Worm (Caenorhabditis elegans) whole organism, young adult: ENCODE results near the gene C44B7.5.

ENCODE experiments used
- B0019.2 ChIP-seq: fragments of 200-800 bp; sonication (Bioruptor generic); conservative IDR thresholded peaks from 2 replicates; pipeline ENCODE4 v1.3.6; 2022; ENCODE audit warnings: missing genetic modification reagents, missing genetic modification characterization, missing compliant biosample characterization
- F10E7.11 ChIP-seq: sonication (generic microtip); optimal IDR thresholded peaks from 2 replicates; lab custom pipeline; 2017; ENCODE audit warnings: mild to moderate bottlenecking, missing genetic modification characterization, moderate library complexity, missing compliant biosample characterization
- F57A8.1 ChIP-seq: fragments of 200-800 bp; sonication (Bioruptor generic); optimal IDR thresholded peaks from 2 replicates; lab custom pipeline; 2018; ENCODE audit warnings: mild to moderate bottlenecking, missing genetic modification characterization, moderate library complexity, missing compliant biosample characterization
- K12H6.12 ChIP-seq: fragments of 200-800 bp; sonication (Bioruptor generic); optimal IDR thresholded peaks from 2 replicates; lab custom pipeline; 2018; ENCODE audit warnings: mild to moderate bottlenecking, missing genetic modification characterization, missing compliant biosample characterization
- Y56A3A.18 ChIP-seq: fragments of 200-800 bp; sonication (Bioruptor generic); IDR thresholded peaks from 2 replicates; pipeline ENCODE4 v1.3.6; 2022; ENCODE audit warnings: missing genetic modification reagents, missing genetic modification characterization, missing compliant biosample characterization
- ZK185.1 ChIP-seq: sonication (generic microtip); optimal IDR thresholded peaks from 2 replicates; lab custom pipeline; 2016; ENCODE audit warnings: mild to moderate bottlenecking, missing genetic modification characterization, missing compliant biosample characterization; ENCODE audit not compliant: poor library complexity, severe bottlenecking
- akir-1 ChIP-seq: fragments of 200-800 bp; sonication (Bioruptor generic); optimal IDR thresholded peaks from 2 replicates; lab custom pipeline; 2018; ENCODE audit warnings: mild to moderate bottlenecking, missing genetic modification characterization, moderate library complexity, missing compliant biosample characterization
- aptf-3 ChIP-seq: fragments of 200-800 bp; sonication (Bioruptor generic); IDR thresholded peaks from 2 replicates; pipeline ENCODE4 v1.3.6; 2022; ENCODE audit warnings: missing genetic modification characterization, missing compliant biosample characterization
- atf-7 ChIP-seq: sonication (generic microtip); optimal IDR thresholded peaks from 2 replicates; lab custom pipeline; 2017; ENCODE audit warnings: mild to moderate bottlenecking, missing genetic modification characterization, missing compliant biosample characterization
- athp-1 ChIP-seq: sonication (generic microtip); optimal IDR thresholded peaks from 2 replicates; lab custom pipeline; 2017; ENCODE audit warnings: mild to moderate bottlenecking, missing genetic modification characterization, missing compliant biosample characterization
- cebp-1 ChIP-seq, 2 experiments: fragments of 200-800 bp in 1 of 2; sonication (Bioruptor generic) in 1 of 2; sonication (generic microtip) in 1 of 2; IDR thresholded peaks in 1 of 2; optimal IDR thresholded peaks in 1 of 2; 2 replicates each; pipeline versions ENCODE4 v1.3.6 to Lab custom; 2017 to 2022; ENCODE audit warnings: missing compliant biosample characterization in 2 of 2, missing genetic modification characterization in 2 of 2, mild to moderate bottlenecking in 1 of 2, missing genetic modification reagents in 1 of 2, moderate library complexity in 1 of 2
- ceh-100 ChIP-seq: fragments of 200-800 bp; sonication (Bioruptor generic); IDR thresholded peaks from 2 replicates; pipeline ENCODE4 v1.3.6; 2022; ENCODE audit warnings: missing genetic modification reagents, missing genetic modification characterization, missing compliant biosample characterization
- ceh-58 ChIP-seq: fragments of 200-800 bp; sonication (Bioruptor generic); IDR thresholded peaks from 2 replicates; pipeline ENCODE4 v1.3.6; 2022; ENCODE audit warnings: missing genetic modification characterization, missing compliant biosample characterization
- chd-7 ChIP-seq: sonication (generic microtip); optimal IDR thresholded peaks from 2 replicates; lab custom pipeline; 2016; ENCODE audit warnings: mild to moderate bottlenecking, missing genetic modification characterization, moderate library complexity, missing compliant biosample characterization
- die-1 ChIP-seq: sonication (generic microtip); optimal IDR thresholded peaks from 2 replicates; lab custom pipeline; 2016; ENCODE audit warnings: missing genotype, mild to moderate bottlenecking, missing genetic modification characterization, missing compliant biosample characterization
- dox-1 ChIP-seq: fragments of 200-800 bp; sonication (Bioruptor generic); IDR thresholded peaks from 2 replicates; pipeline ENCODE4 v1.3.6; 2022; ENCODE audit warnings: missing genetic modification reagents, missing genetic modification characterization, missing compliant biosample characterization
- egrh-3 ChIP-seq: fragments of 200-800 bp; sonication (Bioruptor generic); IDR thresholded peaks from 2 replicates; pipeline ENCODE4 v1.3.6; 2022; ENCODE audit warnings: missing genetic modification reagents, missing genetic modification characterization, missing compliant biosample characterization
- fkh-3 ChIP-seq: sonication (generic microtip); optimal IDR thresholded peaks from 2 replicates; lab custom pipeline; 2016; ENCODE audit warnings: mild to moderate bottlenecking, missing genetic modification characterization, missing compliant biosample characterization
- hmg-1.2 ChIP-seq: fragments of 200-800 bp; sonication (Bioruptor generic); IDR thresholded peaks from 2 replicates; pipeline ENCODE4 v1.3.6; 2022; ENCODE audit warnings: missing genetic modification reagents, missing genetic modification characterization, missing compliant biosample characterization
- hsf-1 ChIP-seq: fragments of 200-800 bp; sonication (Bioruptor generic); IDR thresholded peaks from 2 replicates; pipeline ENCODE4 v1.3.6; 2022; ENCODE audit warnings: missing genetic modification reagents, missing genetic modification characterization, missing compliant biosample characterization
- let-526 ChIP-seq: fragments of 200-800 bp; sonication (Bioruptor generic); IDR thresholded peaks from 2 replicates; pipeline ENCODE4 v1.3.6; 2022; ENCODE audit warnings: missing genetic modification reagents, missing genetic modification characterization, missing compliant biosample characterization
- lin-35 ChIP-seq, 3 experiments: fragments of 150-350 bp in 2 of 3; sonication (generic microtip) in 1 of 3; optimal IDR thresholded peaks; 2 replicates each; lab custom pipeline; 2014 to 2018; ENCODE audit warnings: missing biosample characterization in 3 of 3, missing genetic modification characterization in 3 of 3, missing genetic modification reagents in 3 of 3
- lsy-27 ChIP-seq: sonication (generic microtip); optimal IDR thresholded peaks from 2 replicates; lab custom pipeline; 2017; ENCODE audit warnings: missing genetic modification characterization, mild to moderate bottlenecking, missing compliant biosample characterization, antibody characterized with exemption, missing genotype, borderline replicate concordance; ENCODE audit not compliant: insufficient read depth
- nfya-1 ChIP-seq: sonication (generic microtip); optimal IDR thresholded peaks from 2 replicates; lab custom pipeline; 2017; ENCODE audit warnings: antibody characterized with exemption, missing compliant biosample characterization, missing genetic modification characterization, borderline replicate concordance; ENCODE audit not compliant: insufficient read depth
- nfyb-1 ChIP-seq: fragments of 200-800 bp; sonication (Bioruptor generic); IDR thresholded peaks from 2 replicates; pipeline ENCODE4 v1.3.6; 2022; ENCODE audit warnings: missing genetic modification reagents, missing genetic modification characterization, missing compliant biosample characterization
- nhr-80 ChIP-seq: sonication (generic microtip); optimal IDR thresholded peaks from 2 replicates; lab custom pipeline; 2016; ENCODE audit warnings: missing genetic modification characterization, missing compliant biosample characterization
- nhr-90 ChIP-seq: sonication (generic microtip); optimal IDR thresholded peaks from 2 replicates; lab custom pipeline; 2016; ENCODE audit warnings: missing genotype, mild to moderate bottlenecking, missing genetic modification characterization, missing compliant biosample characterization
- rcor-1 ChIP-seq: fragments of 200-800 bp; sonication (Bioruptor generic); IDR thresholded peaks from 2 replicates; pipeline ENCODE4 v1.3.6; 2022; ENCODE audit warnings: missing genetic modification reagents, missing genetic modification characterization, missing compliant biosample characterization
- snpc-3.4 ChIP-seq: sonication (generic microtip); optimal IDR thresholded peaks from 2 replicates; lab custom pipeline; 2017; ENCODE audit warnings: missing genetic modification characterization, mild to moderate bottlenecking, missing compliant biosample characterization, antibody characterized with exemption, moderate library complexity, missing genotype, missing genetic modification reagents
- snpc-4 ChIP-seq, 5 experiments: fragments of 150-350 bp in 1 of 5; sonication (generic microtip) in 4 of 5; optimal IDR thresholded peaks; 2 replicates each; lab custom pipeline; 2014 to 2018; ENCODE audit warnings: missing genetic modification characterization in 5 of 5, missing biosample characterization in 3 of 5, antibody characterized with exemption in 2 of 5, mild to moderate bottlenecking in 2 of 5, missing compliant biosample characterization in 2 of 5, missing genotype in 2 of 5, moderate library complexity in 2 of 5, missing genetic modification reagents in 1 of 5
- somi-1 ChIP-seq: fragments of 200-800 bp; sonication (Bioruptor generic); optimal IDR thresholded peaks from 2 replicates; lab custom pipeline; 2018; ENCODE audit warnings: mild to moderate bottlenecking, missing genetic modification characterization, missing compliant biosample characterization
- tbx-9 ChIP-seq: sonication (generic microtip); optimal IDR thresholded peaks from 2 replicates; lab custom pipeline; 2016; ENCODE audit warnings: borderline replicate concordance, missing genetic modification characterization, inconsistent platforms, missing compliant biosample characterization
- tlf-1 ChIP-seq: fragments of 200-800 bp; sonication (Bioruptor generic); optimal IDR thresholded peaks from 2 replicates; lab custom pipeline; 2018; ENCODE audit warnings: mild to moderate bottlenecking, missing genetic modification characterization, missing compliant biosample characterization
- unc-130 ChIP-seq: sonication (generic microtip); optimal IDR thresholded peaks from 2 replicates; lab custom pipeline; 2016; ENCODE audit warnings: missing genetic modification reagents, missing genetic modification characterization, missing compliant biosample characterization
- unc-62 ChIP-seq: fragments of 150-350 bp; optimal IDR thresholded peaks from 2 replicates; lab custom pipeline; 2014; ENCODE audit warnings: missing biosample characterization, missing genetic modification reagents, missing genetic modification characterization
- xnd-1 ChIP-seq: sonication (generic microtip); optimal IDR thresholded peaks from 2 replicates; lab custom pipeline; 2016; ENCODE audit warnings: missing genotype, missing genetic modification reagents, missing genetic modification characterization, missing compliant biosample characterization
- zfh-2 ChIP-seq: fragments of 200-800 bp; sonication (Bioruptor generic); conservative IDR thresholded peaks from 2 replicates; pipeline ENCODE4 v1.3.6; 2022; ENCODE audit warnings: missing genetic modification reagents, missing genetic modification characterization, missing compliant biosample characterization
- ztf-25 ChIP-seq: fragments of 200-800 bp; sonication (Bioruptor generic); IDR thresholded peaks from 2 replicates; pipeline ENCODE4 v1.3.6; 2022; ENCODE audit warnings: missing genetic modification reagents, missing genetic modification characterization, missing compliant biosample characterization

Gene C44B7.5

DNA sequence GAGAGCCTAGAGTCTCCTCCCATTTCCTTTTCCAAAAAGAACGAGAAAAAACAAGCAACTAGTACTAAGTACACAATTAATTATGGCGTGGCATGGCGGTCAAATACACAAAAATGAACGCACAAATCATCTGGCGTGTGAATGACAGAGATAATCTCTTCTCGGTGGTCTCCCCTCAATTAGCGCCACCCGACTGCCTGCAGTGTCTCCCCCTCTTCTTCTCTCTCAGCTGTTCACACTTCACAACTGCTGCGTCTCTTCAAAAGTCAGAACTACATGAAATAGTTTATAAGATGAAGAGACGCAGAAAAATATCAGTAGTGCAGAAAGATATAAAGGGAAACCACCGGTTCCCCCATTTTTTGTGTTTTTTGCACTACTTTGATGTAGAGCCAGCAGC lies 45.0 kb downstream of the C44B7.5 start:
- TF ChIP-seq aptf-3 (no peak), ztf-25 (GFP tag; lab: Robert Waterston, UW) (no peak), snpc-4 (GFP tag; optimal IDR thresholded peaks at IDR 0.05; lab: Kevin White, UChicago) (no peak), snpc-4 (tag; optimal IDR thresholded peaks at IDR 0.05; lab: Kevin White, UChicago) (peak in 1 of 4 experiments; percentile 41), zfh-2 (GFP tag; lab: Robert Waterston, UW) (peak; percentile 61), F10E7.11 (no peak), athp-1 (tag; lab: Kevin White, UChicago) (no peak), tbx-9 (tag; lab: Kevin White, UChicago) (no peak), lin-35 (GFP tag; optimal IDR thresholded peaks at IDR 0.05; lab: Kevin White, UChicago) (no peak), Y56A3A.18 (GFP tag; lab: Robert Waterston, UW) (no peak), akir-1 (GFP tag; lab: Kevin White, UChicago) (no peak), rcor-1 (no peak), unc-130 (GFP tag; lab: Kevin White, UChicago) (no peak), ceh-58 (GFP tag; lab: Robert Waterston, UW) (no peak), chd-7 (no peak), dox-1 (GFP tag; lab: Robert Waterston, UW) (peak; percentile 37; the same call in 1 of the 2 replicates), somi-1 (GFP tag; lab: Kevin White, UChicago) (peak; percentile 75), K12H6.12 (tag; lab: Kevin White, UChicago) (peak; percentile 21), B0019.2 (no peak), cebp-1 (GFP tag; IDR thresholded peaks at IDR 0.05; lab: Robert Waterston, UW) (no peak), cebp-1 (tag; optimal IDR thresholded peaks at IDR 0.05; lab: Kevin White, UChicago) (peak; percentile 27), hsf-1 (GFP tag; lab: Robert Waterston, UW) (no peak), hmg-1.2 (GFP tag; lab: Robert Waterston, UW) (peak; percentile 74), xnd-1 (no peak), unc-62 (no peak), nhr-90 (tag; lab: Kevin White, UChicago) (no peak), egrh-3 (peak; percentile 32; the same call in 1 of the 2 replicates)
- TF ChIP-seq, all 124 proteins: peak for 8

DNA sequence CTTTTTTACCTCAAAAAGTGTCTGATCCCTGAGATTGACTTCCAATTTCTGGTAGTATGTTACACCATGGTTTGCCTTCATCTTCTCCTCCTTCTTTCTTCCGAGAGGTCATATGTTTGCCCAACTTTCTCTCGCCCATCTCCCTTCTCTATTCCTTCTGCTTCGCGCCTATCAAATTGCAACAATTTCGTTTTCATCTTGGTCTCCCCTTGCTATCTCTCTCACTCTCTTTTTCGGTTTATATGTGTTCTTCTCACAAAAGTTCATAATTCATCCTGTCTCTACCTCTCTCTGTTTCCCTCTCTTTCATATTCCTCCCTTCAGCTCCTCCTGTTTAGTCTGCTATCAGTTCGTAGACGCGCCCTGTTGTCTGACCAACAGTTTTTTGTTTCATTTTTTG lies 45.7 kb downstream of the C44B7.5 start:
- TF ChIP-seq nfyb-1 (0 out of 2 replicates have a peak, but pooled peaks have one; percentile 48), zfh-2 (GFP tag; lab: Robert Waterston, UW) (peak; percentile 31; the same call in 1 of the 2 replicates), dox-1 (GFP tag; lab: Robert Waterston, UW) (peak; percentile 59), nhr-80 (tag; lab: Kevin White, UChicago) (peak; percentile 76), let-526 (GFP tag; lab: Robert Waterston, UW) (no peak), cebp-1 (GFP tag; IDR thresholded peaks at IDR 0.05; lab: Robert Waterston, UW) (no peak), cebp-1 (tag; optimal IDR thresholded peaks at IDR 0.05; lab: Kevin White, UChicago) (peak; percentile 46)

DNA sequence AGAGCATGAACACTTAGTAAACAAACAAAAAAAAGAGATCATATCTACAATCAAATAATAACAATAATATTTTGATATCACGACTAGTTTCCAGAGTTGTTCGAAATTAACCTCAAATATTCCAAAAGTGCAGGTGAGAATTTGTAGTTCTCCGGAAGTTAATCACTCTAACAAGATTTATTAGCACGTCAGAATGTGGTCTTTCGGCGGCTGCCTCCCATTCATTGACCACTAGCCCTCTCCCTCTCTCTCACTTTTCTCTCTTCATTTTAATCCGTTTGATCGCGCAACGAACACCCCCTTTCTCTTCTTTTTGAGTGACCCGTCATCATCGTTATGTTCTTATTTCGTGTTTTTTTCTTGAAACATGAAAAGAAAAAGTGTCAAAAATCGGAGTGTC lies 46.7 kb downstream of the C44B7.5 start:
- TF ChIP-seq nfya-1 (tag; lab: Kevin White, UChicago): no peak
- TF ChIP-seq snpc-3.4 (tag; lab: Kevin White, UChicago): no peak
- no peak for TF ChIP-seq F57A8.1 (GFP tag; lab: Kevin White, UChicago)
- no peak for TF ChIP-seq athp-1 (tag; lab: Kevin White, UChicago)
- TF ChIP-seq tbx-9 (tag; lab: Kevin White, UChicago): no peak
- no peak for TF ChIP-seq ZK185.1 (tag; lab: Kevin White, UChicago)
- TF ChIP-seq nhr-80 (tag; lab: Kevin White, UChicago): peak; percentile 52
- TF ChIP-seq ceh-100 (GFP tag; lab: Robert Waterston, UW): no peak
- no peak for TF ChIP-seq atf-7 (tag; lab: Kevin White, UChicago)
- TF ChIP-seq die-1 (tag; lab: Kevin White, UChicago): peak; percentile 9
- no peak for TF ChIP-seq lsy-27 (tag; lab: Kevin White, UChicago)
- TF ChIP-seq fkh-3 (tag; lab: Kevin White, UChicago): no peak
- no peak for TF ChIP-seq tlf-1
